Worm (Caenorhabditis elegans) whole organism, L1 larva: ENCODE measurements around the gene C44C10.7.

Experiments
- dpl-1 ChIP-seq, 3 experiments: fragments of 150-350 bp in 2 of 3; sonication (generic microtip) in 1 of 3; optimal IDR thresholded peaks; 2 replicates each; lab custom pipeline; 2014 to 2017; ENCODE audit warnings: missing biosample characterization in 3 of 3, missing genetic modification characterization in 3 of 3, missing genetic modification reagents in 3 of 3
- egl-27 ChIP-seq, 2 experiments: fragments of 150-350 bp in 1 of 2; sonication (generic microtip); optimal IDR thresholded peaks; 3 replicates each; lab custom pipeline; 2017 to 2018; ENCODE audit warnings: missing biosample characterization in 2 of 2, missing genetic modification characterization in 2 of 2, missing genetic modification reagents in 2 of 2
- elt-3 ChIP-seq, 6 experiments: fragments of 150-350 bp in 1 of 6; sonication (generic microtip); optimal IDR thresholded peaks; 2 replicates each; lab custom pipeline; 2017 to 2018; ENCODE audit warnings: missing biosample characterization in 6 of 6, missing genetic modification characterization in 6 of 6, inconsistent platforms in 1 of 6
- lin-35 ChIP-seq, 2 experiments: fragments of 150-350 bp; optimal IDR thresholded peaks; 2 replicates each; lab custom pipeline; 2014; ENCODE audit warnings: missing biosample characterization in 2 of 2, missing genetic modification characterization in 2 of 2, missing genetic modification reagents in 2 of 2
- lsy-2 ChIP-seq, 2 experiments: fragments of 150-350 bp; optimal IDR thresholded peaks; 2 replicates each; lab custom pipeline; 2014; ENCODE audit warnings: missing biosample characterization in 2 of 2, missing genetic modification characterization in 2 of 2
- sup-37 ChIP-seq: fragments of 200-800 bp; sonication (Bioruptor generic); optimal IDR thresholded peaks from 2 replicates; lab custom pipeline; 2018; ENCODE audit warnings: mild to moderate bottlenecking, missing genetic modification characterization, missing compliant biosample characterization
- unc-62 ChIP-seq: fragments of 150-350 bp; optimal IDR thresholded peaks from 2 replicates; lab custom pipeline; 2014; ENCODE audit warnings: missing biosample characterization, missing genetic modification reagents, missing genetic modification characterization

ce11 chrX:11638987-11639386 lies 49.1 kb downstream of the C44C10.7 start:
- TF ChIP-seq sup-37 (GFP tag; lab: Kevin White, UChicago) (no peak), egl-27 (tag; optimal IDR thresholded peaks at IDR 0.05; lab: Kevin White, UChicago) (no peak), unc-62 (GFP tag; lab: Kevin White, UChicago) (no peak), dpl-1 (GFP tag; optimal IDR thresholded peaks at IDR 0.05; lab: Kevin White, UChicago) (no peak), lsy-2 (tag; optimal IDR thresholded peaks at IDR 0.05; lab: Kevin White, UChicago) (no peak), elt-3 (tag; optimal IDR thresholded peaks at IDR 0.05; lab: Kevin White, UChicago) (no peak), lin-35 (GFP tag; optimal IDR thresholded peaks at IDR 0.05; lab: Kevin White, UChicago) (no peak)
